Fruit fly (Drosophila melanogaster): ENCODE data around the gene CG13723.

Gene CG13723

DNA sequence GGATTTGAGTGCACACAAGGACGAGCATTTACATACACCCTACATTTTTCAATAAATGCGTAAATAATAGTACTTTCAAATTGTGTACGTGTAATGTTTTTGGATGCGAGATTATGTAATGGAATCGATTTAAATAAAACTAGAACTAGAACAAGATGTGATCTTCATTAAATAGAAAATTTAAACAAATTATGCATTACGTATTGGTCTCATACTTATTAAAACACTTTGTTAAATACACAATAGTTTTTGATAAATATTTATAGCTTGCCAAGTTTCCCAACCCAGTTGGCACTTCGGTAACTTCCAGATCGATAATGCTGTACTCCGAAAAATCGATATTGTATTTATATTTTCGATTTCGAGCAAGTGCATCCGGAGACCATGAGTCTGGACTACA is at the start of gene CG13723:
CG13723 (plus strand) TSS at position 301 of the 400 bp plus-strand sequence.
- TF ChIP-seq noc (tag; optimal IDR thresholded peaks at IDR 0.05), result no peak

dm6 chr3L:17216263-17216662 is 48.0 kb upstream of the CG13723 start:
- TF ChIP-seq noc (tag; optimal IDR thresholded peaks at IDR 0.05), result no peak

DNA sequence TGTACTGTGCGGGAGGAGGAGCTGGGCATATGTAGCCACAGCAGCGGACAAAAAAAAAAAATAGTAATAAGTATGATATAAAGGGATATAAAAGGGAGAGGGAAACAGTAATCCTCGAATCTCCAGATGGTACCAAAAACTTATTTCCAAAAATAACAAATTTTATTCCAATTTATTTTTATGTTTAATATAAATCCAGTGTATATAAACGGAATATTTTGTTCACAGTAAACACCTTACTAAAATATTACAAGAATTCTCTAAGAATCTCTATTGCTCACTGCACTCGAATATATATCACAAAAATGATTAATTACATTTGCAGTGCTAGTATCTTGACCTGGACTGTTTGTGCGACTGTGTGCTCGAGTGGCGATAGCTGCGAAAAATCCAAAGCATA is 44.9 kb upstream of the CG13723 start:
- no peak for TF ChIP-seq noc (tag; optimal IDR thresholded peaks at IDR 0.05)

DNA sequence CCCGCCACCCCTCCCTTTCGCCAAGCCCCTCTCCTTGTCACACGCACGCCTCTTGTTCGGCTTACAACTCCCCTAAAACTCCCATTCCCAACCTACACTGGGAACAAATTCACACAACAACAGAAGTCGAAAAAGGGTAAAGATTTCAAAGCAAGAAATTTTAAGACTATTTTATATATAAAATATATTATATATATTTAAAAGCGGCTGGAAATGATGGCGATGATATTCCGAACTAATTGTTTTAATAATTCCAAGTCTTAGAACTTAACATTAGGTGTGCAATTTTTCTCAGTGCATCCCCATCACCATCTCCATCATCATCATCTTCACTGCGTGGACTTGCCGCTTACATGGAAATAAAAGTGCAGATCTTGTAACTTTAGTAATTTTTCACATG is 37.9 kb upstream of the CG13723 start:
- TF ChIP-seq noc (tag; optimal IDR thresholded peaks at IDR 0.05), result no peak

DNA sequence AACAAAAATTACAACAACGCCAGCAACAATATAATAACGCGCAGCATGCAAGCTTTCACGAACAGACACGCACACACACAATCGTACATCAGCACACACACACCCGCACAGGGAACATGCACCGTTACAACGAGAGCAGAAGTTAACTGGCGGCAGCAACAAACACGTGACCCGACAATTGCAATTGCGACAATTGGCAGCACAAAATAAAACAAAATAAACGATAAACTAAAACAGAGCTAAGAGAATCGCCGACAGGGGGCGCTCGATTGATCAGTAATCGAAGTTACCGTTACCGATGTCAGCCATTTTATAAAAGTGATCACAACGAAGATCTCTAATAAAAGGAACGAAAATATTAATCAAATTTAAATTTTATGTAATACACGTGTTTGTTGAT is 27.2 kb upstream of the CG13723 start:
- TF ChIP-seq noc (tag; optimal IDR thresholded peaks at IDR 0.05), result no peak

dm6 chr3L:17238129-17238732 is 26.0 kb upstream of the CG13723 start, which contains the start of gene Rbp6:
Rbp6 (minus strand) TSS chr3L:17238212.
- TF ChIP-seq noc (tag; optimal IDR thresholded peaks at IDR 0.05), result no peak

DNA sequence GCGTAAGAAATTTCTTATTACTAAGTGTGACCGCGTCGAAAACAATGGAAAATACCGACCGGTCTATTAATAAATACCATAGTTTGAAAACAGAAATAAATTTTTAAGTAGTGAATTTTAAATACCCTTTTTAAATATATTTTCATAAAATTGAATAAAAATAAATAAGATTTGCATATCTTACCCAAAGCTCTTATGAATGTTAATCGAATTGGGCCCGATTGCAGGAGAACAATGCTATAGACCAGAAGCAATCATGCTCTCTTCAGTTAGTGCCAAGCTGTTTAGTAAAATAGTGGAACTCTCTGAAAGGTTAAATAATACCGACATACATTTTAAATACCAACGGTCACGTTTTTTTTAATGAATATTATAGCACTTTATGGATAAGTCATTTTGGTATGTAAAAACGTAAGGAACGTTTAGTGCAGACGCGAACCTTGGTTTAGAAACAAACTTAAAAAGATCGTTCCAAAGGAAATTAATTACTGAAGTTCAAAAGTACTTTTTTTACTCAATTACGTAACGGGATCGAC is 22.1 kb upstream of the CG13723 start, which contains the start of gene Afg3l2:
Afg3l2 (minus strand) TSS at position 51 of the 536 bp plus-strand sequence.
- no peak for TF ChIP-seq noc (tag; optimal IDR thresholded peaks at IDR 0.05)

dm6 chr3L:17243136-17243535 is 21.1 kb upstream of the CG13723 start, which contains the start of gene CG7707:
CG7707 (plus strand) TSS chr3L:17243436.
- TF ChIP-seq noc (tag; optimal IDR thresholded peaks at IDR 0.05), result no peak

DNA sequence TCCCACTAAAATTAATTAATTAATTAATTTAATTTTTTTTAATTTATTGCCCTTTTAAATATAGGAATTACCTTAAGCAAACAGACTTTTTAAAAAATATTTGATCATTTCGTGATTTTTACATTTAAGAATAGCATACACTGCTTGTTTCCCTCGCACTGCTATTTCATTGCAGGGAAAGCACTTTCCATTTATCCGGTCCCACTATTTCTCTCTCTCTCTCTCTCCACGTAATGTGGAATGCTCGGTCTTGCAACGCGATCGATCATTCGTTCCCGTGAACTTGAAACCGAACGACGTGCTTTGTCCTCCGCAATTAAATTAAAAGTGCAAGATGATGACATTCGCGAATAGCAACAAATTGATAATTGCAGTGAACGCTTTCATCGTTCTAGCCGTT is 18.6 kb upstream of the CG13723 start:
- TF ChIP-seq noc (tag; optimal IDR thresholded peaks at IDR 0.05), result no peak

- TF ChIP-seq noc (tag; optimal IDR thresholded peaks at IDR 0.05), result no peak
Measured at dm6 chr3L:17253887-17254581, 10.2 kb upstream of the CG13723 start, which contains the start of gene CG6497. CG6497 (minus strand) TSS chr3L:17253937.

dm6 chr3L:17257199-17257598 is 7.0 kb upstream of the CG13723 start:
- no peak for TF ChIP-seq noc (tag; optimal IDR thresholded peaks at IDR 0.05)

- TF ChIP-seq noc (tag; optimal IDR thresholded peaks at IDR 0.05), result no peak
Measured at dm6 chr3L:17269463-17269862, 5.2 kb downstream of the CG13723 start.

DNA sequence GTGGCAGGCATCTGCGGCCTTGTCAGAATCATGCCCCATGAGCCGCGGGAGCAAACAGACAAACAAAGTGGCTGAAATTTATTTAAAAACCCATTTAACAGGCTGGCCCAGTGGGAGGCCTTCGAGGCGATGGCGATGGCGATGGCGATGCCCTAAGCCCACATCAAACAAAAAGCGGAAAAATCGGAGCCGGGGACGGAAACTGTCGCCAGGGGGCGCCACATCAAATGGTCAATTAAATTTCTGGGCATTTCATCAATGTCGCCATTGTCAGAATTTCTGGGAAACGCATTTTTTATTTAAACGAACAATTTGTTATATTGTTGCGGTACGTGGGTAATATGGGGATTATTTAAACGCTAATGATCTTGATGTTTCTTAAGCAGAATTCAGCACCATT is 28.0 kb downstream of the CG13723 start:
- no peak for TF ChIP-seq noc (tag; optimal IDR thresholded peaks at IDR 0.05)

DNA sequence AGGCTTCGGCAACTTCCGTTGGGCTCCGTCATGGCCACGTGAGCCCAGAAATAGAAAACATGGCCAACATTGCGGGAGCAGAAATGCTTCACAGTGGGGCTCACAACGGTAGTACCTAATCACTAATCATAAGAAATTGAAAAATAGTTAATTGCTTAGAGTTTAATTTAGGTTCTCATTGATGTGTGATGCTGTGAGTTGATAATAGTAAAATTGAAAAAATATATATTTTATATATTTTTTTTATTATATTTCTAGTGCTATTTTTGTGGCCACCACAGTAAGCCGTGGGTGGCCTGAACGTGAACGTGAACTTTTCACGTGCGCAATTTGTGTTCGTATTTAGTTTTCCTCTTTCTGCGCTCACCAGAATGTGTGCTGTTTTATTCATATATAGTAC is 46.3 kb downstream of the CG13723 start:
- TF ChIP-seq noc (tag; optimal IDR thresholded peaks at IDR 0.05), result no peak
